Worm (Caenorhabditis elegans) whole organism, L2 larva: Measurements from ENCODE around the gene srsx-18.

Experiments
- egl-27 ChIP-seq: sonication (generic microtip); optimal IDR thresholded peaks from 3 replicates; lab custom pipeline; 2017; ENCODE audit warnings: missing biosample characterization, missing genetic modification reagents, missing genetic modification characterization
- elt-1 ChIP-seq: fragments of 150-350 bp; optimal IDR thresholded peaks from 2 replicates; lab custom pipeline; 2014; ENCODE audit warnings: missing biosample characterization, missing genetic modification characterization
- elt-3 ChIP-seq: sonication (generic microtip); optimal IDR thresholded peaks from 2 replicates; lab custom pipeline; 2017; ENCODE audit warnings: missing biosample characterization, missing genetic modification characterization
- fos-1 ChIP-seq: fragments of 150-350 bp; optimal IDR thresholded peaks from 2 replicates; lab custom pipeline; 2014; ENCODE audit warnings: missing biosample characterization, missing genetic modification characterization
- mdl-1 ChIP-seq, 2 experiments: fragments of 150-350 bp in 1 of 2; sonication (generic microtip) in 1 of 2; optimal IDR thresholded peaks; 2 replicates each; lab custom pipeline; 2017; ENCODE audit warnings: missing biosample characterization in 2 of 2, missing genetic modification characterization in 2 of 2
- nhr-10 ChIP-seq: sonication (generic microtip); optimal IDR thresholded peaks from 2 replicates; lab custom pipeline; 2017; ENCODE audit warnings: missing biosample characterization, missing genetic modification characterization
- nhr-25 ChIP-seq: fragments of 150-350 bp; sonication (generic microtip); optimal IDR thresholded peaks from 3 replicates; lab custom pipeline; 2014; ENCODE audit warnings: missing biosample characterization, missing genetic modification characterization
- skn-1 ChIP-seq: sonication (generic microtip); optimal IDR thresholded peaks from 2 replicates; lab custom pipeline; 2017; ENCODE audit warnings: missing biosample characterization, missing genetic modification characterization
- sma-9 ChIP-seq, 2 experiments: fragments of 150-350 bp in 1 of 2; sonication (generic microtip) in 1 of 2; optimal IDR thresholded peaks; 2 replicates each; lab custom pipeline; 2014 to 2016; ENCODE audit warnings: missing genetic modification characterization in 2 of 2, mild to moderate bottlenecking in 1 of 2, missing biosample characterization in 1 of 2, missing compliant biosample characterization in 1 of 2, missing genetic modification reagents in 1 of 2, moderate library complexity in 1 of 2
- snpc-4 ChIP-seq: fragments of 150-350 bp; optimal IDR thresholded peaks from 2 replicates; lab custom pipeline; 2014; ENCODE audit warnings: missing biosample characterization, missing genetic modification characterization
- unc-39 ChIP-seq: fragments of 150-350 bp; optimal IDR thresholded peaks from 2 replicates; lab custom pipeline; 2014; ENCODE audit warnings: missing biosample characterization, missing genetic modification characterization

DNA sequence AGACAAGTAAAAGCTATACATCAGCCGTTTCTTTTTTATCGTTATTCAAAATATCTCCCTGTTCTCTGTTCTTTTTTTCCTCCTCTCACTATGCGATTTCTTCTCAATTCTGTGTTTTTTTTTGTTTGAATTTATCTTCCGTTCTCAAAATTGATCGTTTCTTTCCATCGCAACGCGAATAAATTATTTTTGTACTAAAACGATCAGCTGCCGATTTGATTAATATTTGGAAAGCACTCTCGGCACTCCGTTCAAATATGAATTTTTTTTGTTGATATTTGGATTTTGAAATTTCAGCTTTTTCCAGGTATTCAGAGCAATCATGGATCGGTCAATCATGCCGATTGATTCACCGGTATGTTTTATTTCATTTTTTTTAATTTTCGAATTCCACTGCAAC is 20.8 kb downstream of the srsx-18 start, which contains the start of gene pst-1:
- no peak for TF ChIP-seq skn-1 (tag; lab: Kevin White, UChicago)
- no peak for TF ChIP-seq elt-3 (tag; lab: Kevin White, UChicago)
- TF ChIP-seq nhr-10 = no peak
- no peak for TF ChIP-seq nhr-25 (tag; lab: Kevin White, UChicago)
- no peak for TF ChIP-seq unc-39
- no peak for TF ChIP-seq mdl-1 (tag; optimal IDR thresholded peaks at IDR 0.05; lab: Kevin White, UChicago)
- no peak for TF ChIP-seq elt-1
- no peak for TF ChIP-seq snpc-4 (tag; lab: Kevin White, UChicago)
- no peak for TF ChIP-seq egl-27 (tag; lab: Kevin White, UChicago)
- no peak for TF ChIP-seq fos-1 (tag; lab: Kevin White, UChicago)
- TF ChIP-seq sma-9 (GFP tag; optimal IDR thresholded peaks at IDR 0.05; lab: Kevin White, UChicago) = no peak
- TF ChIP-seq sma-9 (tag; optimal IDR thresholded peaks at IDR 0.05; lab: Kevin White, UChicago) = no peak
